Worm (Caenorhabditis elegans): ENCODE data around the gene pars-1.

DNA sequence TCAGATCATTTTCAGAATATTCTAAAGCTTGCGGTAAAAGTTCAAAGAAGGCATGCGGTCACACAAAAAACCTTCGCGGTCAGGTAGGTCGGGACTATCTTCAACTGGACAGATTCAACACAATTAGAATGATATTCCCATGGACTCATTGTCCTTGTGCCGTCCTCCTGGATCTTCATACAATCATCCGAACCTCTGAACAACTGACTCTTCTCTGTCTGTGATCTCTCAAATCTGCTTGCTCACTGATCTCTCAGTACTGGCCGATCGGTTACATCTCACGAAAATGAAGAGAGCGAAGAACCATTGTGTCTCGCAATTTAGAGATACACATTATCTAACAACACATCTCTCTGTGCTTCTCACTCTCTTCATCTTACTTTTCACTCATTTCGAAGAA is 23.3 kb upstream of the pars-1 start:
- TF ChIP-seq T22C8.4 (GFP tag; IDR thresholded peaks at IDR 0.05) (no peak), flt-1 (GFP tag; IDR thresholded peaks at IDR 0.05) (no peak), ztf-29 (GFP tag; IDR thresholded peaks at IDR 0.05) (no peak), klf-2 (GFP tag; conservative IDR thresholded peaks at IDR 0.05) (no peak)
